Worm (Caenorhabditis elegans): ENCODE results near the gene C14C10.5.

DNA sequence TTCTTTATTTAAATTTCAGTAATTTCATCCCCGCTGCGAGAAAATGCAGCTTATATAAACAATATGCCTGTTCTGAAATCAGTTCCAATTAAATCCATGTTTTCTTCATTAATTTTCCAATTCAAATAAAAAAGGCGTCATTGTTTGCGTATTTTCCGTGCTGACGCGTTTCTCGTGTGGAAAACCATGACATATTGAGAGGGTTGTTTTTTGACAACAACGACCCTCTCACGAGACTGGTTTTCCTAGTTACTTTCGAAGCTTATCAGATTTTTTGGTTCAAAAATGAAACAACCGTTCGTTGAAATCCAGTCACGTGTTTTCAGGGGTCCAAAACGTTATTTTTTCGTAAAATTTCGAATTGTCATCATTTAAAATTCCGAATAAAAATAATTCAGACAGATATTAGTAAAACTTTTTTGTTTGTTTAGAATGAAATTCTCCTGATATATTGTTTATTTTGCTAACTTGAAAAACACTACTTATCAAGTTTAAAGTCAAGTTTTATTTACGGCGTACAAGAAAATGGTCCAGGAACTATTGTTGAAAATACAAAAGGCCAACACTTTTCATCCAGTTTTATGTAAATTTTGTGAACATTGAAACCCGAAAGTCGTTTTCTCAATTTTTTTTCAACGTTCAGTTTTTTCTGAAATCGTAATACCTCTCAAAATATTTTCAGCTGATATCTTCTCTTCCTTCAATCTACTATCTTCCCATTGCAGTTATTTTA, at the start of gene C14C10.5:
- TF ChIP-seq him-1 (tag; optimal IDR thresholded peaks at IDR 0.05), result no peak
- no peak for TF ChIP-seq W03F9.2 (tag; optimal IDR thresholded peaks at IDR 0.05)

All from whole organism, L4/young adult.